Fruit fly (Drosophila melanogaster) S2 (cell line): ENCODE data around the gene CG8159.

Source experiments
- CG8478 ChIP-seq: fragments of >200 bp; optimal IDR thresholded peaks from 2 replicates; lab custom pipeline; 2018
- CTCF ChIP-seq, 2 experiments: fragments of >200 bp; optimal IDR thresholded peaks; 2 replicates each; lab custom pipeline; 2018

dm6 chr3R:8711890-8712449 is 14.7 kb upstream of the CG8159 start:
- TF ChIP-seq CTCF (optimal IDR thresholded peaks at IDR 0.05; lab: Kevin White, UChicago) (no peak), CG8478 (lab: Kevin White, UChicago) (no peak)
